Fruit fly (Drosophila melanogaster) whole organism, embryonic: ENCODE results near the gene Col4a1.

ENCODE experiments used
- Aef1 ChIP-seq: fragments of 200-800 bp; sonication (Bioruptor generic); IDR thresholded peaks from 3 replicates; pipeline ENCODE4 v1.3.6; 2022; ENCODE audit warnings: missing biosample characterization, missing genetic modification characterization
- C15 ChIP-seq: fragments of 200-800 bp; sonication (Bioruptor generic); IDR thresholded peaks from 3 replicates; pipeline ENCODE4 v1.3.6; 2022; ENCODE audit warnings: missing biosample characterization, missing genetic modification characterization
- CG10147 ChIP-seq: fragments of 200-800 bp; sonication (Bioruptor generic); optimal IDR thresholded peaks from 2 replicates; lab custom pipeline; 2019; ENCODE audit warnings: missing biosample characterization, mild to moderate bottlenecking, missing genetic modification characterization, moderate library complexity
- CG10462 ChIP-seq: fragments of 200-800 bp; sonication (Bioruptor generic); optimal IDR thresholded peaks from 2 replicates; lab custom pipeline; 2016; ENCODE audit warnings: missing biosample characterization, missing genetic modification characterization
- CG10654 ChIP-seq: fragments of 200-800 bp; sonication (Bioruptor generic); optimal IDR thresholded peaks from 2 replicates; lab custom pipeline; 2016; ENCODE audit warnings: missing biosample characterization, missing genetic modification characterization
- CG11560 ChIP-seq: fragments of 200-800 bp; sonication (Bioruptor generic); IDR thresholded peaks from 3 replicates; pipeline ENCODE4 v1.3.6; 2022; ENCODE audit warnings: missing biosample characterization, missing genetic modification characterization
- CG30020 ChIP-seq: fragments of 200-800 bp; optimal IDR thresholded peaks from 2 replicates; lab custom pipeline; 2019; ENCODE audit warnings: missing biosample characterization, mild to moderate bottlenecking, missing genetic modification characterization, moderate library complexity
- CG3726 ChIP-seq: fragments of 200-800 bp; sonication (Bioruptor generic); IDR thresholded peaks from 3 replicates; pipeline ENCODE4, ENCODE4 v1.3.6; 2022; ENCODE audit warnings: missing biosample characterization, missing genetic modification characterization
- CG3847 ChIP-seq: fragments of 200-800 bp; sonication (Bioruptor generic); IDR thresholded peaks from 2 replicates; pipeline ENCODE4 v1.3.6; 2022; ENCODE audit warnings: missing biosample characterization, missing genetic modification characterization
- CG4707 ChIP-seq: fragments of 200-800 bp; sonication (Bioruptor generic); optimal IDR thresholded peaks from 2 replicates; lab custom pipeline; 2018; ENCODE audit warnings: missing biosample characterization, mild to moderate bottlenecking, missing genetic modification characterization, moderate library complexity
- CG6813 ChIP-seq: fragments of 200-800 bp; sonication (Bioruptor generic); optimal IDR thresholded peaks from 2 replicates; lab custom pipeline; 2017; ENCODE audit warnings: missing biosample characterization, missing genetic modification characterization, mild to moderate bottlenecking, moderate library complexity, missing genetic modification reagents
- CG7271 ChIP-seq: fragments of 200-800 bp; sonication (Bioruptor generic); optimal IDR thresholded peaks from 2 replicates; lab custom pipeline; 2018; ENCODE audit warnings: missing biosample characterization, mild to moderate bottlenecking, missing genetic modification characterization, moderate library complexity
- CG8089 ChIP-seq: fragments of 200-800 bp; sonication (Bioruptor generic); optimal IDR thresholded peaks from 3 replicates; lab custom pipeline; 2016; ENCODE audit warnings: missing biosample characterization, missing genetic modification characterization
- CG9437 ChIP-seq: fragments of 200-800 bp; sonication (Bioruptor generic); optimal IDR thresholded peaks from 2 replicates; lab custom pipeline; 2018; ENCODE audit warnings: missing biosample characterization, mild to moderate bottlenecking, missing genetic modification characterization
- Deaf1 ChIP-seq: fragments of 200-800 bp; optimal IDR thresholded peaks from 3 replicates; lab custom pipeline; 2019; ENCODE audit warnings: missing biosample characterization, mild to moderate bottlenecking, missing genetic modification characterization, moderate library complexity
- Dip2 ChIP-seq: fragments of 200-800 bp; sonication (Bioruptor generic); IDR thresholded peaks from 2 replicates; pipeline ENCODE4 v1.3.6; 2022; ENCODE audit warnings: missing biosample characterization, missing genetic modification characterization
- Dp ChIP-seq: fragments of 200-800 bp; sonication (Bioruptor generic); optimal IDR thresholded peaks from 2 replicates; lab custom pipeline; 2018; ENCODE audit warnings: missing biosample characterization, mild to moderate bottlenecking, missing genetic modification characterization, moderate library complexity
- E2f1 ChIP-seq: fragments of 200-800 bp; sonication (Bioruptor generic); IDR thresholded peaks from 2 replicates; pipeline ENCODE4 v1.3.6; 2022; ENCODE audit warnings: missing biosample characterization, missing genetic modification characterization
- Hmr ChIP-seq: fragments of 200-800 bp; sonication (Bioruptor generic); optimal IDR thresholded peaks from 3 replicates; lab custom pipeline; 2017; ENCODE audit warnings: mild to moderate bottlenecking, missing biosample characterization, missing genetic modification reagents, missing genetic modification characterization
- Hmx ChIP-seq: fragments of 200-800 bp; sonication (Bioruptor generic); optimal IDR thresholded peaks from 2 replicates; lab custom pipeline; 2016; ENCODE audit warnings: missing biosample characterization, missing genetic modification characterization
- Hr39 ChIP-seq: fragments of >200 bp; optimal IDR thresholded peaks from 2 replicates; lab custom pipeline; 2017
- Hr78 ChIP-seq, 2 experiments: fragments of 200-800 bp in 1 of 2; fragments of >200 bp in 1 of 2; sonication (Bioruptor generic) in 1 of 2; optimal IDR thresholded peaks; 2 replicates each; lab custom pipeline; 2017 to 2019; ENCODE audit warnings: missing biosample characterization in 2 of 2, missing genetic modification characterization in 2 of 2, mild to moderate bottlenecking in 1 of 2, moderate library complexity in 1 of 2
- Hsf ChIP-seq: fragments of 200-800 bp; sonication (Bioruptor generic); optimal IDR thresholded peaks from 3 replicates; lab custom pipeline; 2016; ENCODE audit warnings: missing biosample characterization, missing genetic modification characterization
- Lpt ChIP-seq: fragments of >200 bp; optimal IDR thresholded peaks from 2 replicates; lab custom pipeline; 2018; ENCODE audit warnings: missing biosample characterization, missing genetic modification characterization
- Max ChIP-seq: fragments of 200-800 bp; sonication (Bioruptor generic); optimal IDR thresholded peaks from 2 replicates; lab custom pipeline; 2016; ENCODE audit warnings: missing biosample characterization, mild to moderate bottlenecking, missing genetic modification characterization
- NfI ChIP-seq: fragments of 200-800 bp; sonication (Bioruptor generic); optimal IDR thresholded peaks from 3 replicates; lab custom pipeline; 2018; ENCODE audit warnings: missing biosample characterization, mild to moderate bottlenecking, missing genetic modification characterization, moderate library complexity
- Oaz ChIP-seq: fragments of 200-800 bp; sonication (Bioruptor generic); IDR thresholded peaks from 2 replicates; pipeline ENCODE4 v1.3.6; 2022; ENCODE audit warnings: missing biosample characterization, missing genetic modification characterization
- Opbp ChIP-seq: fragments of 200-800 bp; sonication (Bioruptor generic); IDR thresholded peaks from 3 replicates; pipeline ENCODE4 v1.3.6; 2022; ENCODE audit warnings: missing biosample characterization, missing genetic modification characterization; ENCODE audit not compliant: partially characterized antibody
- PHDP ChIP-seq: fragments of 200-800 bp; sonication (Bioruptor generic); optimal IDR thresholded peaks from 3 replicates; lab custom pipeline; 2018; ENCODE audit warnings: missing biosample characterization, mild to moderate bottlenecking, missing genetic modification characterization, moderate library complexity
- Scr ChIP-seq: fragments of 200-800 bp; sonication (Bioruptor generic); IDR thresholded peaks from 2 replicates; pipeline ENCODE4 v1.3.6; 2022; ENCODE audit warnings: missing biosample characterization, missing genetic modification characterization; ENCODE audit not compliant: partially characterized antibody
- Trl ChIP-seq, 3 experiments: fragments of >200 bp in 2 of 3; fragments of 200-800 bp in 1 of 3; sonication (Bioruptor generic) in 1 of 3; optimal IDR thresholded peaks; 2 replicates in 1 of 3; 3 replicates in 2 of 3; lab custom pipeline; 2016 to 2017; ENCODE audit warnings: missing biosample characterization in 1 of 3, missing genetic modification characterization in 1 of 3
- Vsx1 ChIP-seq: fragments of 200-800 bp; sonication (Bioruptor generic); optimal IDR thresholded peaks from 2 replicates; lab custom pipeline; 2017; ENCODE audit warnings: missing biosample characterization, mild to moderate bottlenecking, missing genetic modification characterization, missing genetic modification reagents
- ab ChIP-seq: fragments of 200-800 bp; sonication (Bioruptor generic); optimal IDR thresholded peaks from 2 replicates; lab custom pipeline; 2016; ENCODE audit warnings: missing biosample characterization, missing genetic modification characterization
- chinmo ChIP-seq: fragments of 200-800 bp; sonication (Bioruptor generic); IDR thresholded peaks from 4 replicates; pipeline ENCODE4 v1.3.6; 2022; ENCODE audit warnings: missing biosample characterization, missing genetic modification characterization; ENCODE audit not compliant: partially characterized antibody
- crol ChIP-seq: fragments of 200-800 bp; sonication (Bioruptor generic); IDR thresholded peaks from 2 replicates; pipeline ENCODE4 v1.3.6; 2022; ENCODE audit warnings: missing biosample characterization, missing genetic modification characterization
- dan ChIP-seq: fragments of 200-800 bp; sonication (Bioruptor generic); IDR thresholded peaks from 2 replicates; pipeline ENCODE4 v1.3.6; 2022; ENCODE audit warnings: missing biosample characterization, missing genetic modification characterization
- dmrt11E ChIP-seq: fragments of 200-800 bp; sonication (Bioruptor generic); optimal IDR thresholded peaks from 3 replicates; lab custom pipeline; 2018; ENCODE audit warnings: missing biosample characterization, mild to moderate bottlenecking, missing genetic modification characterization, moderate library complexity
- en ChIP-seq: fragments of 200-800 bp; sonication (Bioruptor generic); optimal IDR thresholded peaks from 2 replicates; lab custom pipeline; 2016; ENCODE audit warnings: missing biosample characterization, missing genetic modification characterization
- fd64A ChIP-seq: fragments of 200-800 bp; sonication (Bioruptor generic); optimal IDR thresholded peaks from 3 replicates; lab custom pipeline; 2018; ENCODE audit warnings: missing biosample characterization, mild to moderate bottlenecking, missing genetic modification characterization
- gcm ChIP-seq: fragments of 200-800 bp; sonication (Bioruptor generic); optimal IDR thresholded peaks from 2 replicates; lab custom pipeline; 2019; ENCODE audit warnings: missing biosample characterization, mild to moderate bottlenecking, missing genetic modification characterization, moderate library complexity
- h ChIP-seq: fragments of >200 bp; optimal IDR thresholded peaks from 2 replicates; lab custom pipeline; 2017
- kay ChIP-seq: fragments of 200-800 bp; sonication (Bioruptor generic); optimal IDR thresholded peaks from 2 replicates; lab custom pipeline; 2016; ENCODE audit warnings: missing biosample characterization, missing genetic modification characterization
- kni ChIP-seq: fragments of 200-800 bp; sonication (Bioruptor generic); optimal IDR thresholded peaks from 3 replicates; lab custom pipeline; 2017; ENCODE audit warnings: mild to moderate bottlenecking, missing biosample characterization, missing genetic modification reagents, missing genetic modification characterization
- pros ChIP-seq: fragments of 200-800 bp; sonication (Bioruptor generic); optimal IDR thresholded peaks from 3 replicates; lab custom pipeline; 2019; ENCODE audit warnings: missing biosample characterization, mild to moderate bottlenecking, missing genetic modification characterization, moderate library complexity
- schlank ChIP-seq: fragments of 200-800 bp; sonication (Bioruptor generic); optimal IDR thresholded peaks from 2 replicates; lab custom pipeline; 2018; ENCODE audit warnings: missing biosample characterization, mild to moderate bottlenecking, missing genetic modification characterization
- sd ChIP-seq: fragments of 200-800 bp; sonication (Bioruptor generic); optimal IDR thresholded peaks from 3 replicates; lab custom pipeline; 2018; ENCODE audit warnings: missing biosample characterization, mild to moderate bottlenecking, missing genetic modification characterization, moderate library complexity
- seq ChIP-seq: fragments of 200-800 bp; sonication (Bioruptor generic); IDR thresholded peaks from 2 replicates; pipeline ENCODE4 v1.3.6; 2022; ENCODE audit warnings: missing biosample characterization, missing genetic modification characterization
- sob ChIP-seq: fragments of 200-800 bp; sonication (Bioruptor generic); IDR thresholded peaks from 2 replicates; pipeline ENCODE4 v1.3.6; 2022; ENCODE audit warnings: missing biosample characterization, missing genetic modification characterization
- vvl ChIP-seq: fragments of 200-800 bp; sonication (Bioruptor generic); IDR thresholded peaks from 2 replicates; pipeline ENCODE4 v1.3.6; 2022; ENCODE audit warnings: missing biosample characterization, missing genetic modification characterization

Gene Col4a1

dm6 chr2L:5004677-5005463 is 24.5 kb upstream of the Col4a1 start (continued):
- TF ChIP-seq CG11560 (tag; lab: Robert Waterston, UW) (peak; percentile 85), pros (GFP tag; lab: Kevin White, UChicago) (no peak), NfI (GFP tag; lab: Kevin White, UChicago) (peak; percentile 96), kay (GFP tag; lab: Kevin White, UChicago) (peak; percentile 87), CG10462 (GFP tag; lab: Kevin White, UChicago) (peak; percentile 86), h (lab: Kevin White, UChicago) (no peak), vvl (peak; percentile 98), Opbp (no peak), en (GFP tag; lab: Kevin White, UChicago) (peak; percentile 81), Trl (optimal IDR thresholded peaks at IDR 0.05; lab: Kevin White, UChicago) (peak; percentile 34 to 48), Trl (GFP tag; optimal IDR thresholded peaks at IDR 0.05; lab: Kevin White, UChicago) (peak; percentile 92), sob (peak; percentile 98), schlank (peak; percentile 94), chinmo (GFP tag; lab: Robert Waterston, UW) (no peak), C15 (GFP tag; lab: Robert Waterston, UW) (peak; percentile 89), Hsf (GFP tag; lab: Kevin White, UChicago) (peak; percentile 95), CG10147 (GFP tag; lab: Kevin White, UChicago) (peak; percentile 96), Deaf1 (tag; lab: Kevin White, UChicago) (peak; percentile 80), seq (GFP tag; lab: Robert Waterston, UW) (peak; percentile 96), Hr39 (lab: Kevin White, UChicago) (no peak), Oaz (peak; percentile 90), kni (GFP tag; lab: Kevin White, UChicago) (peak; percentile 47), Vsx1 (peak; percentile 78), CG7271 (tag; lab: Kevin White, UChicago) (peak; percentile 75), E2f1 (peak; percentile 95), dan (peak; percentile 78), Hr78 (GFP tag; optimal IDR thresholded peaks at IDR 0.05; lab: Kevin White, UChicago) (no peak), gcm (GFP tag; lab: Kevin White, UChicago) (peak; percentile 87), ab (peak; percentile 85), sd (tag; lab: Kevin White, UChicago) (peak; percentile 80), Dp (no peak), CG3726 (GFP tag; lab: Robert Waterston, UW) (peak; percentile 93), CG9437 (GFP tag; lab: Kevin White, UChicago) (peak; percentile 90), crol (peak; percentile 78), Hmx (GFP tag; lab: Kevin White, UChicago) (peak; percentile 74), Max (GFP tag; lab: Kevin White, UChicago) (peak; percentile 85), Dip2 (GFP tag; lab: Robert Waterston, UW) (peak; percentile 57), CG6813 (peak; percentile 94), CG30020 (tag; lab: Kevin White, UChicago) (peak; percentile 61), PHDP (peak; percentile 96), dmrt11E (tag; lab: Kevin White, UChicago) (peak; percentile 82), Hmr (GFP tag; lab: Kevin White, UChicago) (peak; percentile 98), Scr (GFP tag; lab: Robert Waterston, UW) (no peak), CG4707 (GFP tag; lab: Kevin White, UChicago) (peak; percentile 80), CG8089 (peak; percentile 87), Aef1 (GFP tag; lab: Robert Waterston, UW) (peak; percentile 96), CG3847 (peak; percentile 96), CG10654 (peak; percentile 91), Lpt (GFP tag; lab: Kevin White, UChicago) (no peak), fd64A (peak; percentile 71)
